Worm (Caenorhabditis elegans) whole organism, L4 larva: ENCODE results near the gene sld-5.

Experiments
- ces-1 ChIP-seq: fragments of 150-350 bp; sonication (generic microtip); optimal IDR thresholded peaks from 4 replicates; lab custom pipeline; 2014; ENCODE audit warnings: missing biosample characterization, missing genetic modification reagents, missing genetic modification characterization
- dmd-8 ChIP-seq: fragments of 200-800 bp; sonication (Bioruptor generic); IDR thresholded peaks from 2 replicates; pipeline ENCODE4 v1.3.6; 2022; ENCODE audit warnings: missing genetic modification characterization, missing compliant biosample characterization
- nhr-237 ChIP-seq: sonication (generic microtip); optimal IDR thresholded peaks from 2 replicates; lab custom pipeline; 2017; ENCODE audit warnings: missing biosample characterization, missing genetic modification characterization
- nhr-77 ChIP-seq: fragments of 150-350 bp; optimal IDR thresholded peaks from 2 replicates; lab custom pipeline; 2014; ENCODE audit warnings: missing biosample characterization, missing genetic modification characterization
- skn-1 ChIP-seq: fragments of 150-350 bp; optimal IDR thresholded peaks from 2 replicates; lab custom pipeline; 2014; ENCODE audit warnings: missing biosample characterization, missing genetic modification characterization

ce11 chrV:20213097-20213496 is 24.4 kb downstream of the sld-5 start:
- TF ChIP-seq skn-1 (tag; lab: Kevin White, UChicago) (no peak), nhr-237 (no peak), nhr-77 (no peak), ces-1 (GFP tag; lab: Kevin White, UChicago) (no peak), dmd-8 (GFP tag; lab: Robert Waterston, UW) (no peak)
